Fruit fly (Drosophila melanogaster) whole organism: Measurements from ENCODE around the gene CG15579.

ENCODE experiments used
- psq ChIP-seq: fragments of >200 bp; optimal IDR thresholded peaks from 2 replicates; lab custom pipeline; 2017
- usp ChIP-seq: fragments of >200 bp; optimal IDR thresholded peaks from 2 replicates; lab custom pipeline; 2017; ENCODE audit warnings: missing biosample characterization, missing genetic modification characterization, mixed read lengths

DNA sequence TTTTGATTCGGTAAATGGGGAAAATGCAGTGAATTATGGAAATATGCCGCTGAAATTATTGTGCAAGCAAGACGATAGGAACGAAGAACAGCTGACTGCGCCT is 10.4 kb upstream of the CG15579 start, which contains the start of gene mRpL33:
- no peak for TF ChIP-seq usp (GFP tag; lab: Kevin White, UChicago)
- no peak for TF ChIP-seq psq (lab: Kevin White, UChicago)
